Fruit fly (Drosophila melanogaster) Kc167 (cell line): Measurements from ENCODE around the gene CG12115.

ENCODE experiments used
- h ChIP-seq: fragments of >200 bp; optimal IDR thresholded peaks from 3 replicates; lab custom pipeline; 2018; ENCODE audit warnings: missing external identifiers
- psq ChIP-seq: fragments of >200 bp; optimal IDR thresholded peaks from 2 replicates; lab custom pipeline; 2017; ENCODE audit warnings: missing external identifiers

- TF ChIP-seq h (no peak), psq (lab: Kevin White, UChicago) (no peak)
Observed at dm6 chrX:9214576-9214975, 24.2 kb upstream of the CG12115 start, which contains the start of gene Obp8a.
